Fruit fly (Drosophila melanogaster) S2 (cell line): ENCODE results near the gene CG13794.

Experiments
- CG8478 ChIP-seq: fragments of >200 bp; optimal IDR thresholded peaks from 2 replicates; lab custom pipeline; 2018
- CTCF ChIP-seq, 2 experiments: fragments of >200 bp; optimal IDR thresholded peaks; 2 replicates each; lab custom pipeline; 2018

DNA sequence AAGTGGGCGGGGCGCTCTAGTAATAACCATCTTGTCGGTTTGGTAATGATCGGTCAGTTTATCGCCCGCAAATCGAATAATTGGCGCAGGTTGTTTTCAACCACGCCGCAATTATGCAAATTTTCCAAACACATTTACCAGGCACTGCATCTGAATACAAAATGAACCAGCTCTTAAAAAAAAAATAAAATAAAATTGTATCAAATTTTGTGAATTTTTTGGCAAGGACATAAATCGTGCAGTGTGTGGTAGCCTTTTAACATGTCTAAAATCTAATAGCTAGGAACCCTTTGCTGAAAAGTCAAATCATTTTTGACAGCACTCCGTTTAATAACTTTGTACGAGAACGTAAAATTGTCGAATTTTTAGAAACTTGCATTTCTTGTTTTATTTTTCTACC is 24.4 kb upstream of the CG13794 start, which contains the start of gene ATPsynGL:
- TF ChIP-seq CG8478 (lab: Kevin White, UChicago) (no peak), CTCF (optimal IDR thresholded peaks at IDR 0.05; lab: Kevin White, UChicago) (no peak)
